Worm (Caenorhabditis elegans) whole organism, L1 larva: ENCODE results near the gene hsp-60.

ENCODE experiments used
- C16A3.4 ChIP-seq: fragments of 150-350 bp; optimal IDR thresholded peaks from 2 replicates; lab custom pipeline; 2014; ENCODE audit warnings: missing biosample characterization, missing genetic modification characterization
- C34B4.2 ChIP-seq: sonication (generic microtip); optimal IDR thresholded peaks from 2 replicates; lab custom pipeline; 2017; ENCODE audit warnings: mild to moderate bottlenecking, missing genetic modification characterization, missing compliant biosample characterization
- F16B12.6 ChIP-seq: fragments of 150-350 bp; optimal IDR thresholded peaks from 2 replicates; lab custom pipeline; 2014; ENCODE audit warnings: missing biosample characterization, missing genetic modification characterization
- aly-2 ChIP-seq: fragments of 150-350 bp; optimal IDR thresholded peaks from 2 replicates; lab custom pipeline; 2014; ENCODE audit warnings: missing biosample characterization, missing genetic modification characterization
- ceh-63 ChIP-seq: fragments of 200-800 bp; sonication (Bioruptor generic); optimal IDR thresholded peaks from 2 replicates; lab custom pipeline; 2018; ENCODE audit warnings: mild to moderate bottlenecking, missing genetic modification characterization, missing compliant biosample characterization
- ceh-82 ChIP-seq, 3 experiments: fragments of 150-350 bp in 1 of 3; sonication (generic microtip) in 2 of 3; optimal IDR thresholded peaks; 2 replicates each; lab custom pipeline; 2014 to 2017; ENCODE audit warnings: missing biosample characterization in 3 of 3, missing genetic modification characterization in 3 of 3
- ceh-88 ChIP-seq: fragments of 200-800 bp; sonication (Bioruptor generic); IDR thresholded peaks from 2 replicates; pipeline ENCODE4 v1.3.6; 2022; ENCODE audit warnings: missing genetic modification characterization, missing compliant biosample characterization
- ces-1 ChIP-seq: fragments of 150-350 bp; optimal IDR thresholded peaks from 2 replicates; lab custom pipeline; 2014; ENCODE audit warnings: missing biosample characterization, missing genetic modification reagents, missing genetic modification characterization
- dpl-1 ChIP-seq, 3 experiments: fragments of 150-350 bp in 2 of 3; sonication (generic microtip) in 1 of 3; optimal IDR thresholded peaks; 2 replicates each; lab custom pipeline; 2014 to 2017; ENCODE audit warnings: missing biosample characterization in 3 of 3, missing genetic modification characterization in 3 of 3, missing genetic modification reagents in 3 of 3
- dsc-1 ChIP-seq: sonication (generic microtip); optimal IDR thresholded peaks from 2 replicates; lab custom pipeline; 2016; ENCODE audit warnings: mild to moderate bottlenecking, missing genetic modification characterization, missing compliant biosample characterization
- efl-1 ChIP-seq, 4 experiments: fragments of 150-350 bp; optimal IDR thresholded peaks in 3 of 4; peaks in 1 of 4; 1 replicate in 1 of 4; 2 replicates in 3 of 4; lab custom pipeline; 2014; ENCODE audit warnings: missing biosample characterization in 2 of 4, missing genetic modification characterization in 2 of 4, missing genetic modification reagents in 2 of 4
- efl-3 ChIP-seq: fragments of 200-800 bp; sonication (Bioruptor generic); optimal IDR thresholded peaks from 2 replicates; lab custom pipeline; 2018; ENCODE audit warnings: mild to moderate bottlenecking, missing genetic modification characterization, missing compliant biosample characterization
- egl-13 ChIP-seq: sonication (generic microtip); optimal IDR thresholded peaks from 2 replicates; lab custom pipeline; 2016; ENCODE audit warnings: missing genotype, missing genetic modification reagents, missing genetic modification characterization, missing compliant biosample characterization
- egl-27 ChIP-seq, 2 experiments: fragments of 150-350 bp in 1 of 2; sonication (generic microtip); optimal IDR thresholded peaks; 3 replicates each; lab custom pipeline; 2017 to 2018; ENCODE audit warnings: missing biosample characterization in 2 of 2, missing genetic modification characterization in 2 of 2, missing genetic modification reagents in 2 of 2
- fkh-10 ChIP-seq: sonication (generic microtip); optimal IDR thresholded peaks from 2 replicates; lab custom pipeline; 2017; ENCODE audit warnings: missing biosample characterization, missing genetic modification reagents, missing genetic modification characterization
- fkh-4 ChIP-seq: sonication (generic microtip); optimal IDR thresholded peaks from 2 replicates; lab custom pipeline; 2016; ENCODE audit warnings: missing compliant biosample characterization, missing genetic modification characterization, borderline replicate concordance
- fos-1 ChIP-seq: fragments of 150-350 bp; optimal IDR thresholded peaks from 2 replicates; lab custom pipeline; 2014; ENCODE audit warnings: missing biosample characterization, missing genetic modification characterization
- grh-1 ChIP-seq: fragments of 200-800 bp; sonication (Bioruptor generic); IDR thresholded peaks from 2 replicates; pipeline ENCODE4 v1.3.6; 2022; ENCODE audit warnings: missing genetic modification reagents, missing genetic modification characterization, missing compliant biosample characterization
- hlh-17 ChIP-seq: fragments of 200-800 bp; sonication (Bioruptor generic); optimal IDR thresholded peaks from 2 replicates; lab custom pipeline; 2018; ENCODE audit warnings: missing genetic modification characterization, mild to moderate bottlenecking, missing compliant biosample characterization, moderate library complexity, borderline replicate concordance
- hlh-4 ChIP-seq: sonication (generic microtip); optimal IDR thresholded peaks from 2 replicates; lab custom pipeline; 2016; ENCODE audit warnings: mild to moderate bottlenecking, missing genetic modification characterization, missing compliant biosample characterization
- irx-1 ChIP-seq: sonication (generic microtip); optimal IDR thresholded peaks from 2 replicates; lab custom pipeline; 2016; ENCODE audit warnings: missing genetic modification characterization, missing compliant biosample characterization
- isw-1 ChIP-seq: fragments of 200-800 bp; sonication (Bioruptor generic); IDR thresholded peaks from 2 replicates; pipeline ENCODE4 v1.3.6; 2022; ENCODE audit warnings: missing genetic modification characterization, missing compliant biosample characterization
- jun-1 ChIP-seq: fragments of 150-350 bp; optimal IDR thresholded peaks from 2 replicates; lab custom pipeline; 2014; ENCODE audit warnings: missing biosample characterization, missing genetic modification reagents, missing genetic modification characterization
- lin-13 ChIP-seq: fragments of 150-350 bp; optimal IDR thresholded peaks from 2 replicates; lab custom pipeline; 2014; ENCODE audit warnings: missing biosample characterization, missing genetic modification reagents, missing genetic modification characterization
- lin-14 ChIP-seq: fragments of 200-800 bp; sonication (Bioruptor generic); optimal IDR thresholded peaks from 2 replicates; lab custom pipeline; 2018; ENCODE audit warnings: mild to moderate bottlenecking, missing genetic modification characterization, moderate library complexity, missing compliant biosample characterization
- lin-15B ChIP-seq: fragments of 150-350 bp; sonication (generic microtip); optimal IDR thresholded peaks from 3 replicates; lab custom pipeline; 2014; ENCODE audit warnings: missing biosample characterization, missing genetic modification characterization
- lin-35 ChIP-seq, 2 experiments: fragments of 150-350 bp; optimal IDR thresholded peaks; 2 replicates each; lab custom pipeline; 2014; ENCODE audit warnings: missing biosample characterization in 2 of 2, missing genetic modification characterization in 2 of 2, missing genetic modification reagents in 2 of 2
- lin-39 ChIP-seq: fragments of 150-350 bp; optimal IDR thresholded peaks from 2 replicates; lab custom pipeline; 2014; ENCODE audit warnings: missing biosample characterization, missing genetic modification reagents, missing genetic modification characterization
- mab-9 ChIP-seq: fragments of 200-800 bp; sonication (Bioruptor generic); IDR thresholded peaks from 2 replicates; pipeline ENCODE4 v1.3.6; 2022; ENCODE audit warnings: missing genetic modification reagents, missing genetic modification characterization, missing compliant biosample characterization
- mdl-1 ChIP-seq, 2 experiments: fragments of 150-350 bp; optimal IDR thresholded peaks; 2 replicates each; lab custom pipeline; 2014 to 2017; ENCODE audit warnings: missing biosample characterization in 2 of 2, missing genetic modification characterization in 2 of 2, inconsistent platforms in 1 of 2
- mef-2 ChIP-seq: fragments of 150-350 bp; optimal IDR thresholded peaks from 2 replicates; lab custom pipeline; 2014; ENCODE audit warnings: missing biosample characterization, missing genetic modification characterization
- nhr-12 ChIP-seq: sonication (generic microtip); optimal IDR thresholded peaks from 2 replicates; lab custom pipeline; 2017; ENCODE audit warnings: missing biosample characterization, missing genetic modification characterization
- nhr-19 ChIP-seq: fragments of 200-800 bp; sonication (Bioruptor generic); conservative IDR thresholded peaks from 2 replicates; pipeline ENCODE4 v1.3.6; 2022; ENCODE audit warnings: missing genetic modification characterization, missing compliant biosample characterization
- nhr-20 ChIP-seq: sonication (generic microtip); optimal IDR thresholded peaks from 2 replicates; lab custom pipeline; 2016; ENCODE audit warnings: mild to moderate bottlenecking, missing genetic modification characterization, missing compliant biosample characterization
- nhr-237 ChIP-seq: fragments of 150-350 bp; optimal IDR thresholded peaks from 2 replicates; lab custom pipeline; 2014; ENCODE audit warnings: missing biosample characterization, missing genetic modification characterization
- nhr-28 ChIP-seq: fragments of 150-350 bp; optimal IDR thresholded peaks from 2 replicates; lab custom pipeline; 2014; ENCODE audit warnings: missing biosample characterization, missing genetic modification characterization
- nhr-47 ChIP-seq: sonication (generic microtip); optimal IDR thresholded peaks from 2 replicates; lab custom pipeline; 2016; ENCODE audit warnings: mild to moderate bottlenecking, missing genetic modification characterization, moderate library complexity, missing compliant biosample characterization
- nhr-71 ChIP-seq: sonication (generic microtip); optimal IDR thresholded peaks from 2 replicates; lab custom pipeline; 2016; ENCODE audit warnings: mild to moderate bottlenecking, missing genetic modification characterization, moderate library complexity, missing compliant biosample characterization
- nhr-76 ChIP-seq: sonication (generic microtip); optimal IDR thresholded peaks from 2 replicates; lab custom pipeline; 2017; ENCODE audit warnings: missing biosample characterization, missing genetic modification characterization
- nhr-85 ChIP-seq: sonication (generic microtip); peaks from one replicate; lab custom pipeline; 2016; ENCODE audit warnings: missing genetic modification characterization, inconsistent platforms, missing compliant biosample characterization
- pqm-1 ChIP-seq: sonication (generic microtip); optimal IDR thresholded peaks from 3 replicates; lab custom pipeline; 2017; ENCODE audit warnings: missing biosample characterization, missing genetic modification characterization
- snu-23 ChIP-seq: sonication (generic microtip); optimal IDR thresholded peaks from 2 replicates; lab custom pipeline; 2016; ENCODE audit warnings: missing genetic modification characterization, missing compliant biosample characterization
- swsn-7 ChIP-seq: sonication (generic microtip); optimal IDR thresholded peaks from 2 replicates; lab custom pipeline; 2016; ENCODE audit warnings: missing genetic modification characterization, missing compliant biosample characterization
- tbx-2 ChIP-seq: sonication (generic microtip); optimal IDR thresholded peaks from 2 replicates; lab custom pipeline; 2016; ENCODE audit warnings: missing genetic modification characterization, missing compliant biosample characterization
- unc-30 ChIP-seq: sonication (generic microtip); optimal IDR thresholded peaks from 2 replicates; lab custom pipeline; 2017; ENCODE audit warnings: missing biosample characterization, missing genetic modification characterization
- unc-62 ChIP-seq: fragments of 150-350 bp; optimal IDR thresholded peaks from 2 replicates; lab custom pipeline; 2014; ENCODE audit warnings: missing biosample characterization, missing genetic modification reagents, missing genetic modification characterization
- unc-98 ChIP-seq: fragments of 200-800 bp; sonication (Bioruptor generic); IDR thresholded peaks from 2 replicates; pipeline ENCODE4 v1.3.6; 2022; ENCODE audit warnings: missing genetic modification characterization, missing compliant biosample characterization
- zag-1 ChIP-seq: fragments of 150-350 bp; optimal IDR thresholded peaks from 2 replicates; lab custom pipeline; 2014; ENCODE audit warnings: missing biosample characterization, missing genetic modification characterization
- zip-4 ChIP-seq: fragments of 200-800 bp; sonication (Bioruptor generic); optimal IDR thresholded peaks from 2 replicates; lab custom pipeline; 2018; ENCODE audit warnings: mild to moderate bottlenecking, missing genetic modification characterization, moderate library complexity, missing compliant biosample characterization
- ztf-4 ChIP-seq: fragments of 150-350 bp; optimal IDR thresholded peaks from 2 replicates; lab custom pipeline; 2014; ENCODE audit warnings: missing biosample characterization, missing genetic modification characterization

hsp-60 gene

ce11 chrIII:1603776-1604175 is 15.8 kb upstream of the hsp-60 start:
- TF ChIP-seq hlh-4 (tag; lab: Kevin White, UChicago) (no peak), mab-9 (GFP tag; lab: Robert Waterston, UW) (no peak), ceh-88 (GFP tag; lab: Robert Waterston, UW) (no peak), C34B4.2 (tag; lab: Kevin White, UChicago) (no peak)

DNA sequence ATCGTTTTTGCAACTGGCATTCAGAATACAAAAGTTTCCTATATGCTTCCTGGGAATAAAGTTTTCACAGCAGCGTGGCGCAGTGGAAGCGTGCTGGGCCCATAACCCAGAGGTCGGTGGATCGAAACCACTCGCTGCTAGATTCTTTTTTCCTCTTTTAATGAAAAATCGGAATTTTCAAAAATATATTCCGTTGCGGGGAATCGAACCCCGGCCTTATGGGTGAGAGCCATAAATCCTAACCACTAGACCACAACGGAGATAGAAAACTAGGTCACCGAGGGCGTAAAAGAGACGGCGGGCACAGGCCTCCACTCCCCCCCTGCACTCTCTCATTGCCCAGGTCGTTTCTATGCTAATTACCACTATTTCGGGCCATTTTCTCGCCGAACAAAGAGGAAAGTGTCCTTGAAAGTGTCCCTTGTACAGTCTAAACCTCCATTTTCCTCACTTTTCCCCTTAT is 15.0 kb upstream of the hsp-60 start, which contains the start of gene Y22D7AL.6:
Gene Y22D7AL.6 (plus strand): TSS at position 413 of the 463 bp plus-strand sequence.
- TF ChIP-seq nhr-71 (tag; lab: Kevin White, UChicago) = peak; percentile 49
- no peak for TF ChIP-seq fos-1 (tag; lab: Kevin White, UChicago)
- TF ChIP-seq lin-15B (tag; lab: Kevin White, UChicago) = no peak
- no peak for TF ChIP-seq unc-98 (GFP tag; lab: Robert Waterston, UW)
- TF ChIP-seq F16B12.6 (tag; lab: Kevin White, UChicago) = no peak
- TF ChIP-seq zag-1 (tag; lab: Kevin White, UChicago) = no peak
- no peak for TF ChIP-seq nhr-12 (tag; lab: Kevin White, UChicago)
- TF ChIP-seq ztf-4 (tag; lab: Kevin White, UChicago) = no peak
- no peak for TF ChIP-seq C16A3.4 (tag; lab: Kevin White, UChicago)
- no peak for TF ChIP-seq mef-2 (tag; lab: Kevin White, UChicago)
- no peak for TF ChIP-seq fkh-4 (tag; lab: Kevin White, UChicago)
- TF ChIP-seq egl-13 (tag; lab: Kevin White, UChicago) = no peak
- TF ChIP-seq egl-27 (tag; optimal IDR thresholded peaks at IDR 0.05; lab: Kevin White, UChicago) = no peak
- peak; percentile 13 for TF ChIP-seq dsc-1
- no peak for TF ChIP-seq nhr-28 (tag; lab: Kevin White, UChicago)
- TF ChIP-seq jun-1 (tag; lab: Kevin White, UChicago) = no peak
- peak; percentile 4 for TF ChIP-seq lin-14
- TF ChIP-seq ceh-82 (tag; optimal IDR thresholded peaks at IDR 0.05; lab: Kevin White, UChicago) = peak in 1 of 3 experiments; percentile 13
- TF ChIP-seq nhr-47 (tag; lab: Kevin White, UChicago) = peak; percentile 60
- TF ChIP-seq aly-2 = no peak
- peak; percentile 8 for TF ChIP-seq nhr-20 (tag; lab: Kevin White, UChicago)
- peak; percentile 50 for TF ChIP-seq snu-23
- TF ChIP-seq nhr-19 (GFP tag; lab: Robert Waterston, UW) = peak; percentile 31; the same call in 1 of the 2 replicates
- TF ChIP-seq lin-39 (tag; lab: Kevin White, UChicago) = no peak
- TF ChIP-seq tbx-2 = peak; percentile 24
- no peak for TF ChIP-seq unc-62
- TF ChIP-seq nhr-237 (tag; lab: Kevin White, UChicago) = no peak
- TF ChIP-seq pqm-1 (tag; lab: Kevin White, UChicago) = no peak
- no peak for TF ChIP-seq irx-1 (tag; lab: Kevin White, UChicago)
- TF ChIP-seq nhr-85 = peak; percentile 89
- TF ChIP-seq lin-35 (GFP tag; optimal IDR thresholded peaks at IDR 0.05; lab: Kevin White, UChicago) = peak in 1 of 2 experiments; percentile 8
- TF ChIP-seq hlh-4 (tag; lab: Kevin White, UChicago) = no peak
- no peak for TF ChIP-seq lin-13 (GFP tag; lab: Kevin White, UChicago)
- peak in 1 of 2 experiments; percentile 7 for TF ChIP-seq efl-1 (optimal IDR thresholded peaks at IDR 0.05; lab: Kevin White, UChicago)
- TF ChIP-seq efl-1 (GFP tag; optimal IDR thresholded peaks at IDR 0.05 in 1 of 2; lab: Kevin White, UChicago) = peak in 1 of 2 experiments; percentile 36
- TF ChIP-seq grh-1 (GFP tag; lab: Robert Waterston, UW) = no peak
- no peak for TF ChIP-seq ceh-63
- TF ChIP-seq swsn-7 (tag; lab: Kevin White, UChicago) = peak; percentile 6
- TF ChIP-seq hlh-17 (GFP tag; lab: Kevin White, UChicago) = no peak
- TF ChIP-seq efl-3 (GFP tag; lab: Kevin White, UChicago) = no peak
- no peak for TF ChIP-seq C34B4.2 (tag; lab: Kevin White, UChicago)
- peak in 1 of 2 experiments; percentile 21 for TF ChIP-seq mdl-1 (tag; optimal IDR thresholded peaks at IDR 0.05; lab: Kevin White, UChicago)
- TF ChIP-seq zip-4 = no peak
- TF ChIP-seq isw-1 = no peak
- TF ChIP-seq dpl-1 (GFP tag; optimal IDR thresholded peaks at IDR 0.05; lab: Kevin White, UChicago) = no peak
- TF ChIP-seq nhr-76 (tag; lab: Kevin White, UChicago) = no peak
- TF ChIP-seq fkh-10 (GFP tag; lab: Kevin White, UChicago) = no peak
- TF ChIP-seq unc-30 (tag; lab: Kevin White, UChicago) = no peak
- no peak for TF ChIP-seq ces-1
